Worm (Caenorhabditis elegans): ENCODE measurements around the gene F53C3.6.

The F53C3.6 gene

DNA sequence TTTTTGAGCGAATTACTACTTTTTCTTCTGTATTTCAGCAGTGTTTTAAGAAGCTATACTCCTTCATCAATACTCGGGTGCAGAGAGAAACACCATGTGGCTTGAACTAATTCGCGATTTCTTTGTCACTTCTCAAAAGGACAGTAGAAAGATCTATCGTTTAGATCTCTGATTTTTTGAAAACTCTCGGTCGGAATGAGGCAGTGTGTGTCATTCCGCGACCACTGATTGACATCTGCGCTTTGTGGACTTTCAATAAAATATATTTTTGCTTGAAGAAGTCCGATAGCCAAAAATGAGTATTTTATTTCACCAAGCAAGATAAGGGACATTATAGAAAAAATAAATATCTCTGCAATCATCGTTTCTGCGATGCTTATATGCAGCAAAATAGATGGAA lies 35.9 kb upstream of the F53C3.6 start (continued):
- TF ChIP-seq fkh-10 (GFP tag; optimal IDR thresholded peaks at IDR 0.05) = no peak
- no peak for TF ChIP-seq nhr-28 (tag; optimal IDR thresholded peaks at IDR 0.05)
- no peak for TF ChIP-seq lir-3 (tag; optimal IDR thresholded peaks at IDR 0.05)

DNA sequence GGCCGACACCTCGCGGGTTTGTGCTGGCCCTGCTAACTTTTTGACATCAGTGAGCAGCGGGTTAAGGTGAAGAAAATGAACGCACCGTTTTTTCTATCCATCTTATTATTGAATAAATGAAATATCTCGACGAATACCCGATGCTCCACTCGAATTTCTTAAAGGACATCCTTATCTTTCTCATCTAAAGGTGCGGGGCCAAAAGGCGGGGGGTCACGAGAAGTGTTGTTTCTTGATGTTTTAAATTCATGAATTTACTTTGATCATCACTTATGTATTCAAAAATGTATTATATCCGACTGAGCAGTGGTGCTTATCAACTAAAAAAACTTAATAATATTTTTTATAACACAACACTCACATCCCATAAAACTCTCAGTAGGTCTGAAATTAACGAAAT lies 33.3 kb upstream of the F53C3.6 start, which contains the start of gene nhr-261:
Gene nhr-261, minus strand, starts transcription at position 101 of the 400 bp plus-strand sequence.
- TF ChIP-seq T20F7.1 (GFP tag; optimal IDR thresholded peaks at IDR 0.05) (no peak), mep-1 (tag; optimal IDR thresholded peaks at IDR 0.05) (no peak), ztf-7 (tag; optimal IDR thresholded peaks at IDR 0.05) (no peak), Y5F2A.4 (GFP tag; optimal IDR thresholded peaks at IDR 0.05) (no peak), aly-2 (tag; optimal IDR thresholded peaks at IDR 0.05) (no peak), fos-1 (tag; optimal IDR thresholded peaks at IDR 0.05) (no peak), ceh-44 (GFP tag; IDR thresholded peaks at IDR 0.05) (no peak), nhr-11 (tag; optimal IDR thresholded peaks at IDR 0.05) (no peak), nhr-10 (tag; optimal IDR thresholded peaks at IDR 0.05) (no peak), ZK337.2 (GFP tag; IDR thresholded peaks at IDR 0.05) (no peak), skn-1 (tag; optimal IDR thresholded peaks at IDR 0.05) (no peak), nhr-25 (tag; optimal IDR thresholded peaks at IDR 0.05; ENCODE audit: borderline replicate concordance, insufficient read depth) (no peak), nhr-42 (GFP tag; IDR thresholded peaks at IDR 0.05) (no peak), mdt-29 (GFP tag; IDR thresholded peaks at IDR 0.05) (no peak), unc-62 (GFP tag; optimal IDR thresholded peaks at IDR 0.05 in 1 of 2) (no peak), unc-62 (tag; optimal IDR thresholded peaks at IDR 0.05) (no peak), hmg-1.1 (GFP tag; IDR thresholded peaks at IDR 0.05) (no peak), zip-2 (tag; optimal IDR thresholded peaks at IDR 0.05) (no peak), set-16 (GFP tag; IDR thresholded peaks at IDR 0.05) (no peak)

DNA sequence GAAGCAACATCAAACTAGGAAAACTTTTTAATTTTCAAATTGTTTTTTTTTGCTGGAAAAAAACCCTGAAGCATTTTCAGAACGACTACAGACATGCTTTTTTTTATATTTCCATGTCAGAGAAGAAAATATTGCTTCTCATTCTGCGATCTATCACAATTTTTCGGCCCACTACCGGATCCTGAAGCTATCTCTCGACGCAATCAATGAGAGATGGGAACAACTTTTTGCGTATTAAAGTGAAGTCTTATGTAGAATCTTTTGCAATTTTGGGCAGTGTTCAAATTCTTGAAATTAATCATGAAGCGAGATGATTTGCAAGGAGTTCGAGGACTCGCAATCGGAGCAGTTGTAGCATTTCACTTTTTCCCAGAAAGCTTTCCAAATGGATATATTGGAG lies 28.3 kb upstream of the F53C3.6 start, which contains the start of gene oac-10:
Gene oac-10, plus strand, starts transcription at position 301 of the 400 bp plus-strand sequence.
- TF ChIP-seq nhr-25 (tag; optimal IDR thresholded peaks at IDR 0.05; ENCODE audit: borderline replicate concordance, insufficient read depth) (no peak), nhr-6 (tag; optimal IDR thresholded peaks at IDR 0.05) (no peak), lin-39 (tag; optimal IDR thresholded peaks at IDR 0.05) (no peak), lin-29 (GFP tag; IDR thresholded peaks at IDR 0.05) (no peak), F37D6.2 (tag; optimal IDR thresholded peaks at IDR 0.05) (no peak), mxl-2 (GFP tag; conservative IDR thresholded peaks at IDR 0.05) (no peak), saeg-2 (GFP tag; IDR thresholded peaks at IDR 0.05) (no peak), php-3 (GFP tag; IDR thresholded peaks at IDR 0.05) (no peak), aly-2 (tag; optimal IDR thresholded peaks at IDR 0.05) (no peak), nhr-237 (tag; optimal IDR thresholded peaks at IDR 0.05) (no peak), dmd-6 (GFP tag; IDR thresholded peaks at IDR 0.05) (no peak), nhr-77 (tag; optimal IDR thresholded peaks at IDR 0.05) (no peak), ama-1 (optimal IDR thresholded peaks at IDR 0.05) (no peak), lin-15B (tag; optimal IDR thresholded peaks at IDR 0.05) (no peak)

DNA sequence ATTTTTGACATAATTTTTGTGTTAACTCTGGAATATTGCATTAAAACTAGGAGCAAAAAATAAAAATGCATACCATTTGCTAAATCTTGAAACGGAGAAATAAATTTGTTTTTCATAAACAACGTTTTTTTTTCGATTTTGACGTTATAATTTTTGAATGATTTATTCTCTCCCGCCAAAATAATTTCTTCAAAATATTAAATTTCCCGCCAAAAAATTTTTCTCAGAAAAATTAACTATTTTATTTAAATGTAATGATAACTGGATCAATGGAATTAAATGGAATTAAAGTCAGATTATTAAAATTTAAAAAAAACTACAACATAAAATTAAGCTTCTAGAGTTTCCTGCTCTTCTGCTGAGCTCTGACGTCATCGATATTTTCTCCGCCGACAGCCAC lies 20.8 kb upstream of the F53C3.6 start, which contains the start of gene nep-3:
Gene nep-3, minus strand, starts transcription at position 101 of the 400 bp plus-strand sequence.
- TF ChIP-seq mdl-1 (tag; optimal IDR thresholded peaks at IDR 0.05) (no peak), nhr-42 (GFP tag; IDR thresholded peaks at IDR 0.05) (no peak), madf-9 (GFP tag; conservative IDR thresholded peaks at IDR 0.05) (no peak), ama-1 (optimal IDR thresholded peaks at IDR 0.05) (no peak), lir-3 (tag; optimal IDR thresholded peaks at IDR 0.05) (no peak), dpl-1 (GFP tag; optimal IDR thresholded peaks at IDR 0.05) (no peak), F49E8.2 (tag; optimal IDR thresholded peaks at IDR 0.05; ENCODE audit: borderline replicate concordance) (no peak), snpc-4 (tag; optimal IDR thresholded peaks at IDR 0.05) (no peak), ceh-62 (tag; optimal IDR thresholded peaks at IDR 0.05) (no peak), daf-12 (tag; optimal IDR thresholded peaks at IDR 0.05) (no peak), saeg-2 (GFP tag; IDR thresholded peaks at IDR 0.05) (no peak), unc-130 (GFP tag; optimal IDR thresholded peaks at IDR 0.05) (no peak), egl-43 (GFP tag; IDR thresholded peaks at IDR 0.05) (no peak), nhr-76 (tag; optimal IDR thresholded peaks at IDR 0.05) (no peak), aly-2 (tag; optimal IDR thresholded peaks at IDR 0.05) (no peak), F26F4.8 (GFP tag; conservative IDR thresholded peaks at IDR 0.05) (no peak), ztf-7 (tag; optimal IDR thresholded peaks at IDR 0.05) (no peak), pha-4 (GFP tag; IDR thresholded peaks at IDR 0.05) (no peak), pha-4 (tag; optimal IDR thresholded peaks at IDR 0.05) (no peak), lin-1 (GFP tag; IDR thresholded peaks at IDR 0.05) (no peak), ZK546.5 (tag; optimal IDR thresholded peaks at IDR 0.05) (no peak)
